Worm (Caenorhabditis elegans) whole organism, L3 larva: ENCODE results near the gene Y44A6B.3.

ENCODE experiments used
- aly-2 ChIP-seq: fragments of 150-350 bp; optimal IDR thresholded peaks from 2 replicates; lab custom pipeline; 2014; ENCODE audit warnings: missing biosample characterization, missing genetic modification characterization
- ama-1 ChIP-seq: fragments of 150-350 bp; optimal IDR thresholded peaks from 2 replicates; lab custom pipeline; 2018
- elt-2 ChIP-seq: sonication (generic microtip); optimal IDR thresholded peaks from 2 replicates; lab custom pipeline; 2016; ENCODE audit warnings: missing genetic modification reagents, mild to moderate bottlenecking, missing genetic modification characterization, missing compliant biosample characterization
- fkh-10 ChIP-seq: sonication (generic microtip); optimal IDR thresholded peaks from 2 replicates; lab custom pipeline; 2017; ENCODE audit warnings: missing biosample characterization, missing genetic modification reagents, missing genetic modification characterization
- hmg-11 ChIP-seq: sonication (generic microtip); optimal IDR thresholded peaks from 2 replicates; lab custom pipeline; 2016; ENCODE audit warnings: missing genetic modification characterization, missing compliant biosample characterization
- lin-15B ChIP-seq: fragments of 150-350 bp; optimal IDR thresholded peaks from 2 replicates; lab custom pipeline; 2014; ENCODE audit warnings: missing biosample characterization, missing genetic modification characterization
- lin-39 ChIP-seq: fragments of 150-350 bp; optimal IDR thresholded peaks from 2 replicates; lab custom pipeline; 2018; ENCODE audit warnings: missing biosample characterization, missing genetic modification reagents, missing genetic modification characterization
- mml-1 ChIP-seq: fragments of 150-350 bp; sonication (generic microtip); optimal IDR thresholded peaks from 3 replicates; lab custom pipeline; 2014; ENCODE audit warnings: missing biosample characterization, missing genetic modification characterization
- nfya-1 ChIP-seq: sonication (generic microtip); optimal IDR thresholded peaks from 2 replicates; lab custom pipeline; 2017; ENCODE audit warnings: missing genetic modification characterization, mild to moderate bottlenecking, missing compliant biosample characterization, antibody characterized with exemption, moderate library complexity; ENCODE audit not compliant: insufficient read depth
- nhr-43 ChIP-seq: sonication (generic microtip); optimal IDR thresholded peaks from 2 replicates; lab custom pipeline; 2016; ENCODE audit warnings: mild to moderate bottlenecking, missing genetic modification characterization, missing compliant biosample characterization; ENCODE audit not compliant: poor library complexity, severe bottlenecking
- nhr-76 ChIP-seq: fragments of 150-350 bp; sonication (generic microtip); optimal IDR thresholded peaks from 5 replicates; lab custom pipeline; 2014; ENCODE audit warnings: missing biosample characterization, missing genetic modification characterization
- skn-1 ChIP-seq: fragments of 150-350 bp; optimal IDR thresholded peaks from 2 replicates; lab custom pipeline; 2014; ENCODE audit warnings: missing biosample characterization, missing genetic modification characterization
- unc-62 ChIP-seq: fragments of 150-350 bp; sonication (generic microtip); optimal IDR thresholded peaks from 4 replicates; lab custom pipeline; 2014; ENCODE audit warnings: missing biosample characterization, missing genetic modification reagents, missing genetic modification characterization

ce11 chrV:20604606-20605155, 33.6 kb downstream of the Y44A6B.3 start, which contains the start of gene ttr-57:
- TF ChIP-seq ama-1 (lab: Kevin White, UChicago) (no peak), nhr-43 (tag; lab: Kevin White, UChicago) (no peak), fkh-10 (GFP tag; lab: Kevin White, UChicago) (no peak), nhr-76 (tag; lab: Kevin White, UChicago) (no peak), nfya-1 (tag; lab: Kevin White, UChicago) (no peak), lin-15B (tag; lab: Kevin White, UChicago) (no peak), skn-1 (no peak), lin-39 (tag; lab: Kevin White, UChicago) (no peak), aly-2 (tag; lab: Kevin White, UChicago) (no peak), mml-1 (tag; lab: Kevin White, UChicago) (no peak), unc-62 (no peak), elt-2 (tag; lab: Kevin White, UChicago) (no peak), hmg-11 (tag; lab: Kevin White, UChicago) (no peak)
